Worm (Caenorhabditis elegans): ENCODE measurements around the gene nas-18.

Gene nas-18

DNA sequence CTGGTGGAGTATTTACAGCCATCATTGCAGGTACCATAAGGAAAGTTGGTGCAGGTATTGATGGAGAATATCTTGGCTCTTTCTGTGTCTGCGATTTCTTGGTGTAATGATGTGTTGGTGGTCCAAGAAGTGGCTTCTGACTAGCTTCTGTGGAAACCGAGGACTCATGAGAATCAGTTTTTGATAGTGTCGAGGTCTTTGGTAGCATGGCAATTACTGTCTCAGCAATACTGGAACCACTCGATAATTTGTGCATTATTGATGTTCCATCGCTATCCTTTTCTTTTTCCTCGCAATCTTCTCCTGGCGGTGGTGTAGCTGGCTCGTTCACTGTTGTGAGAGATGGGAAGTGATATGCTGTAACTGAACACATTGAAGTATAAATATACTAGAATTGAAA, 32.7 kb upstream of the nas-18 start:
- TF ChIP-seq mes-4 (tag; optimal IDR thresholded peaks at IDR 0.05), result no peak
- TF ChIP-seq chd-7 (tag; optimal IDR thresholded peaks at IDR 0.05), result no peak
- no peak for TF ChIP-seq unc-130 (GFP tag; optimal IDR thresholded peaks at IDR 0.05)
- no peak for TF ChIP-seq F33H1.4 (GFP tag; IDR thresholded peaks at IDR 0.05)
- TF ChIP-seq ama-1 (optimal IDR thresholded peaks at IDR 0.05), result no peak
- TF ChIP-seq ama-1 (GFP tag; optimal IDR thresholded peaks at IDR 0.05), result no peak
- no peak for TF ChIP-seq aptf-3 (GFP tag; IDR thresholded peaks at IDR 0.05)
- TF ChIP-seq madf-3 (GFP tag; IDR thresholded peaks at IDR 0.05), result no peak
- TF ChIP-seq Y53G8AR.9 (GFP tag; conservative IDR thresholded peaks at IDR 0.05), result no peak
- TF ChIP-seq sptf-2 (GFP tag; optimal IDR thresholded peaks at IDR 0.05), result no peak
- TF ChIP-seq B0035.1 (tag; optimal IDR thresholded peaks at IDR 0.05), result no peak

DNA sequence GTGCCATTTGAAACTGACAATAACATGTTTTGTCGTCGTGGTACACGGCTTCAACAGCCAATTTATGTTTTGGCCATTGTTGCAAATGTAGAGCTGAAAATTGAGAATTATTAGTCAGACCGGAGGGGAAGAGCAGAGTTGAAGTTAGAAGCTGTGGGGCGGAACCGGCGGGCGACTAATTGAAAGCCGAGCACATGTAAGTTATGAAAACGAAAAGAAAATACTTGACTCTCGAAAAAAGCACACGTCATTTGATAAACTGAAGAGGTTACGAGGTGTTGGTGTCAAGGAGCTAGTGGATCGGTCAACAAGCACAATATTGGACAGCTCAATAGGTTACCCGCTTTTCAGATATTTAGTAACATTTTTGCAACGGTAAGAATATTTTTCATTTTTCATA, 30.1 kb upstream of the nas-18 start, which contains the start of gene dop-5:
dop-5 (minus strand) TSS at position 101 of the 400 bp plus-strand sequence.
- TF ChIP-seq nfyb-1 (GFP tag; IDR thresholded peaks at IDR 0.05) (no peak), rcor-1 (GFP tag; IDR thresholded peaks at IDR 0.05) (no peak), aptf-2 (GFP tag; conservative IDR thresholded peaks at IDR 0.05) (no peak), nfya-1 (tag; optimal IDR thresholded peaks at IDR 0.05; ENCODE audit: borderline replicate concordance, insufficient read depth) (no peak), F49E8.2 (tag; optimal IDR thresholded peaks at IDR 0.05; ENCODE audit: insufficient read depth) (no peak), B0336.3 (GFP tag; IDR thresholded peaks at IDR 0.05) (no peak), lin-54 (GFP tag; optimal IDR thresholded peaks at IDR 0.05) (no peak), aptf-3 (GFP tag; IDR thresholded peaks at IDR 0.05) (no peak), Y79H2A.3 (GFP tag; conservative IDR thresholded peaks at IDR 0.05) (no peak), mes-4 (tag; optimal IDR thresholded peaks at IDR 0.05) (no peak), egl-44 (GFP tag; IDR thresholded peaks at IDR 0.05) (no peak)

DNA sequence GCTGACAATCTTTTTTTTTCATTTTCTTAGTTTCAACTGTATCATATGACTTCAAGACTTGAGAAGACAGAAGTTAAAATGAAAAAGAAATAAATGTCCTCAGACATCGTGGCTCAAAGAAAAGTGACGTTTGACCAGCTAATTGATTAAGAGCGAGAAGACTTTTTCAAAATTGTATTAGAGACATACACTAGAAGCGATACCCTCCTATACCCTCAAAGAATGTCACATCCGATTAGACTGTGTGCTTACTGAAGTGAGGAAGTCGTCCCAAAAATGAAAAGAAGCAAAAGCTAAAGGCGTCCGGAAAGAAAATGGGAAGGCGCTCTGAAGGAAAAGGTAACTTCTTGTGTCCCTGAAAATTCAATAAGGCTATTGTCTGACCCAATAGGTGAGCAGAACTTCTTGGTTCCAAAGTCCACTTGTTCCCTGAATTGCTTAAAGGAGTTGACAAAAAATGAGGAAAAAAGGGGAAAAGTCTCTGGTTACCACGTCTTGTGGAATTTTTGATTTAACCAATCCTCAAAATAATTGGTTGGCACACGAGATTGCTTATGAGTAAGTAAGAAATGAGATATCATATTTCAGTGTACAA, 23.9 kb upstream of the nas-18 start:
- TF ChIP-seq F10E7.11 (tag; optimal IDR thresholded peaks at IDR 0.05), result no peak
- no peak for TF ChIP-seq B0019.2 (GFP tag; conservative IDR thresholded peaks at IDR 0.05)
- TF ChIP-seq ceh-79 (tag; optimal IDR thresholded peaks at IDR 0.05), result no peak
- TF ChIP-seq Y67H2A.10 (GFP tag; conservative IDR thresholded peaks at IDR 0.05), result no peak
- TF ChIP-seq cebp-1 (GFP tag; IDR thresholded peaks at IDR 0.05), result no peak
- no peak for TF ChIP-seq cebp-1 (tag; optimal IDR thresholded peaks at IDR 0.05)
- no peak for TF ChIP-seq F33H1.4 (GFP tag; IDR thresholded peaks at IDR 0.05)
- no peak for TF ChIP-seq lir-1 (GFP tag; conservative IDR thresholded peaks at IDR 0.05)
- TF ChIP-seq mcd-1 (GFP tag; IDR thresholded peaks at IDR 0.05), result no peak
- TF ChIP-seq rcor-1 (GFP tag; IDR thresholded peaks at IDR 0.05), result no peak
- no peak for TF ChIP-seq bed-1 (GFP tag; IDR thresholded peaks at IDR 0.05)

DNA sequence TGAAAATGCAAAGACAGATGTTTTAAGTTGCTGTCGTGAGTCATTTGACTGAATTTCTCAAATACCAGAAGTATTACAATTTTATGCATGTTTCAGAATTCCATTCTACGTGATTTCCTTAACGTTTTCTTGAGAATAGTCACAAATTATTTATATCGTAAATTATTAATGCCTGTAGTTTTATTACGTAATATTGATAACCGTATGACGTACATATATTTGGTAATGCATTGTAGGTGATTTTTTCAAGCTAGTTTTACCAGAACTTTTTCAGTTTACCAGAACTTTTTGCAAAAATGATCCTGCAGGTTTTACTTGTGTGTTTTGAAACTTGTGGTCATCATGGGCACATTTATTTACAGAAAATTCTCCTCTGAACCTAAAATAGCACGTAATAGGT, 22.3 kb upstream of the nas-18 start:
- TF ChIP-seq madf-8 (GFP tag; conservative IDR thresholded peaks at IDR 0.05), result no peak
- no peak for TF ChIP-seq mes-4 (tag; optimal IDR thresholded peaks at IDR 0.05)
- no peak for TF ChIP-seq akir-1 (GFP tag; optimal IDR thresholded peaks at IDR 0.05)
- TF ChIP-seq hmg-1.2 (GFP tag; IDR thresholded peaks at IDR 0.05), result no peak
- TF ChIP-seq mxl-1 (tag; optimal IDR thresholded peaks at IDR 0.05), result no peak
- TF ChIP-seq him-1 (tag; optimal IDR thresholded peaks at IDR 0.05), result no peak
